Fruit fly (Drosophila melanogaster): ENCODE measurements around the gene shep.

The shep gene

dm6 chr3L:5188402-5188801 is 89.3 kb downstream of the shep start (continued):
- TF ChIP-seq CG13424 (tag; optimal IDR thresholded peaks at IDR 0.05), result no peak
- 0 out of 3 replicates have a peak, but pooled peaks have one; percentile 30 for TF ChIP-seq ci (GFP tag; IDR thresholded peaks at IDR 0.05)
- TF ChIP-seq CG10267 (tag; optimal IDR thresholded peaks at IDR 0.05), result no peak
- 0 out of 2 replicates have a peak, but pooled peaks have one; percentile 32 for TF ChIP-seq HLH3B (GFP tag; IDR thresholded peaks at IDR 0.05)
- TF ChIP-seq CG2120 (GFP tag; optimal IDR thresholded peaks at IDR 0.05), result peak; percentile 49
- TF ChIP-seq CG4854 (GFP tag; optimal IDR thresholded peaks at IDR 0.05), result no peak
- TF ChIP-seq Ssrp (tag; optimal IDR thresholded peaks at IDR 0.05), result peak; percentile 2
- no peak for TF ChIP-seq croc (GFP tag; conservative IDR thresholded peaks at IDR 0.05)
- no peak for TF ChIP-seq CG3726 (GFP tag; IDR thresholded peaks at IDR 0.05)
- no peak for TF ChIP-seq Atf-2 (GFP tag; optimal IDR thresholded peaks at IDR 0.05)
- peak; percentile 15 for TF ChIP-seq jing (GFP tag; optimal IDR thresholded peaks at IDR 0.05)
- no peak for TF ChIP-seq Doc2 (GFP tag; IDR thresholded peaks at IDR 0.05)
- no peak for TF ChIP-seq Rx (GFP tag; IDR thresholded peaks at IDR 0.05)
- TF ChIP-seq Hmx (GFP tag; optimal IDR thresholded peaks at IDR 0.05), result no peak
- TF ChIP-seq CG14965 (GFP tag; optimal IDR thresholded peaks at IDR 0.05; ENCODE audit: borderline replicate concordance), result no peak
- no peak for TF ChIP-seq Gug (GFP tag; IDR thresholded peaks at IDR 0.05)
- TF ChIP-seq Nf-YC (tag; optimal IDR thresholded peaks at IDR 0.05), result no peak
- TF ChIP-seq Xbp1 (GFP tag; optimal IDR thresholded peaks at IDR 0.05), result peak; percentile 8
- no peak for TF ChIP-seq CG9932 (GFP tag; IDR thresholded peaks at IDR 0.05)
- no peak for TF ChIP-seq mld (GFP tag; IDR thresholded peaks at IDR 0.05; ENCODE audit: partially characterized antibody)
- TF ChIP-seq CG8924 (tag; optimal IDR thresholded peaks at IDR 0.05), result peak; percentile 20
- TF ChIP-seq onecut (GFP tag; IDR thresholded peaks at IDR 0.05), result no peak
- peak in 1 of 2 experiments; percentile 5 for TF ChIP-seq eve (GFP tag; optimal IDR thresholded peaks at IDR 0.05)
- no peak for TF ChIP-seq CG5953 (GFP tag; IDR thresholded peaks at IDR 0.05)
- TF ChIP-seq hkb (optimal IDR thresholded peaks at IDR 0.05), result no peak
- 0 out of 2 replicates have a peak, but pooled peaks have one; percentile 14 for TF ChIP-seq hkb (GFP tag; IDR thresholded peaks at IDR 0.05)
- no peak for TF ChIP-seq CG42726 (GFP tag; IDR thresholded peaks at IDR 0.05; ENCODE audit: partially characterized antibody)
- peak; percentile 37; the same call in 1 of the 3 replicates for TF ChIP-seq row (GFP tag; IDR thresholded peaks at IDR 0.05)
- no peak for TF ChIP-seq dm (GFP tag; optimal IDR thresholded peaks at IDR 0.05)
- TF ChIP-seq CG15011 (GFP tag; optimal IDR thresholded peaks at IDR 0.05), result peak; percentile 13
- TF ChIP-seq Six4 (GFP tag; optimal IDR thresholded peaks at IDR 0.05), result no peak
- TF ChIP-seq wek (GFP tag; optimal IDR thresholded peaks at IDR 0.05), result no peak
- TF ChIP-seq nmo (GFP tag; optimal IDR thresholded peaks at IDR 0.05), result peak; percentile 26
- TF ChIP-seq CG7745 (tag; optimal IDR thresholded peaks at IDR 0.05), result no peak
- TF ChIP-seq tap (tag; optimal IDR thresholded peaks at IDR 0.05), result no peak
- no peak for TF ChIP-seq Fer3 (tag; optimal IDR thresholded peaks at IDR 0.05)
- TF ChIP-seq Sry-β (GFP tag; optimal IDR thresholded peaks at IDR 0.05), result no peak
- no peak for TF ChIP-seq CG8765 (GFP tag; IDR thresholded peaks at IDR 0.05)
- TF ChIP-seq C15 (GFP tag; IDR thresholded peaks at IDR 0.05), result no peak
- TF ChIP-seq hth (optimal IDR thresholded peaks at IDR 0.05), result no peak
- TF ChIP-seq Camta (GFP tag; optimal IDR thresholded peaks at IDR 0.05), result no peak
- TF ChIP-seq gem (tag; optimal IDR thresholded peaks at IDR 0.05), result peak; percentile 41
- TF ChIP-seq luna (GFP tag; optimal IDR thresholded peaks at IDR 0.05), result no peak
- peak; percentile 15 for TF ChIP-seq PHDP (tag; optimal IDR thresholded peaks at IDR 0.05)
- TF ChIP-seq D (optimal IDR thresholded peaks at IDR 0.05), result no peak
- TF ChIP-seq D (GFP tag; optimal IDR thresholded peaks at IDR 0.05), result peak; percentile 7
- 0 out of 3 replicates have a peak, but pooled peaks have one; percentile 23 for TF ChIP-seq so (GFP tag; IDR thresholded peaks at IDR 0.05)
- TF ChIP-seq HLH54F (GFP tag; optimal IDR thresholded peaks at IDR 0.05), result peak; percentile 7
- no peak for TF ChIP-seq sob (GFP tag; IDR thresholded peaks at IDR 0.05)
- TF ChIP-seq Bgb (GFP tag; IDR thresholded peaks at IDR 0.05; ENCODE audit: partially characterized antibody), result no peak
- peak; percentile 32 for TF ChIP-seq Dip3 (GFP tag; optimal IDR thresholded peaks at IDR 0.05)
- no peak for TF ChIP-seq ap (GFP tag; IDR thresholded peaks at IDR 0.05)
- no peak for TF ChIP-seq tx (GFP tag; optimal IDR thresholded peaks at IDR 0.05)

Data from whole organism, embryonic.